Fruit fly (Drosophila melanogaster) whole organism, embryonic: Measurements from ENCODE around the gene pigs.

Experiments
- CG10462 ChIP-seq: fragments of 200-800 bp; sonication (Bioruptor generic); optimal IDR thresholded peaks from 2 replicates; lab custom pipeline; 2016; ENCODE audit warnings: missing biosample characterization, missing genetic modification characterization
- CG11723 ChIP-seq: fragments of 200-800 bp; sonication (Bioruptor generic); optimal IDR thresholded peaks from 2 replicates; lab custom pipeline; 2017; ENCODE audit warnings: missing biosample characterization, mild to moderate bottlenecking, missing genetic modification characterization
- CG12155 ChIP-seq: fragments of 200-800 bp; sonication (Bioruptor generic); optimal IDR thresholded peaks from 3 replicates; lab custom pipeline; 2016; ENCODE audit warnings: missing biosample characterization, missing genetic modification characterization
- CG1233 ChIP-seq: fragments of 200-800 bp; sonication (Bioruptor generic); optimal IDR thresholded peaks from 4 replicates; lab custom pipeline; 2018; ENCODE audit warnings: missing biosample characterization, mild to moderate bottlenecking, missing genetic modification characterization
- CG12659 ChIP-seq: fragments of 200-800 bp; sonication (Bioruptor generic); optimal IDR thresholded peaks from 3 replicates; lab custom pipeline; 2017; ENCODE audit warnings: mild to moderate bottlenecking, missing biosample characterization, missing genetic modification reagents, missing genetic modification characterization
- CG13287 ChIP-seq: fragments of 200-800 bp; sonication (Bioruptor generic); IDR thresholded peaks from 2 replicates; pipeline ENCODE4 v1.3.6; 2022; ENCODE audit warnings: missing biosample characterization, missing genetic modification characterization; ENCODE audit not compliant: partially characterized antibody
- CG17568 ChIP-seq: fragments of 200-800 bp; sonication (Bioruptor generic); optimal IDR thresholded peaks from 2 replicates; lab custom pipeline; 2018; ENCODE audit warnings: missing biosample characterization, mild to moderate bottlenecking, missing genetic modification characterization, moderate library complexity
- CG18476 ChIP-seq: fragments of 200-800 bp; sonication (Bioruptor generic); optimal IDR thresholded peaks from 2 replicates; lab custom pipeline; 2016; ENCODE audit warnings: missing biosample characterization, mild to moderate bottlenecking, missing genetic modification characterization
- CG2120 ChIP-seq: fragments of 200-800 bp; sonication (Bioruptor generic); optimal IDR thresholded peaks from 3 replicates; lab custom pipeline; 2016; ENCODE audit warnings: missing biosample characterization, missing genetic modification characterization
- CG32772 ChIP-seq: fragments of 200-800 bp; sonication (Bioruptor generic); IDR thresholded peaks from 2 replicates; pipeline ENCODE4 v1.3.6; 2022; ENCODE audit warnings: missing biosample characterization, missing genetic modification characterization
- CG3838 ChIP-seq: fragments of 200-800 bp; sonication (Bioruptor generic); optimal IDR thresholded peaks from 3 replicates; lab custom pipeline; 2016; ENCODE audit warnings: missing biosample characterization, missing genetic modification characterization
- CG4328 ChIP-seq: fragments of 200-800 bp; sonication (Bioruptor generic); optimal IDR thresholded peaks from 3 replicates; lab custom pipeline; 2017; ENCODE audit warnings: missing biosample characterization, missing genetic modification reagents, missing genetic modification characterization
- CG43689 ChIP-seq: fragments of 200-800 bp; sonication (Bioruptor generic); IDR thresholded peaks from 2 replicates; pipeline ENCODE4 v1.3.6; 2022; ENCODE audit warnings: missing biosample characterization, missing genetic modification characterization
- CG4617 ChIP-seq: fragments of 200-800 bp; sonication (Bioruptor generic); optimal IDR thresholded peaks from 3 replicates; lab custom pipeline; 2016; ENCODE audit warnings: missing biosample characterization, missing genetic modification characterization, borderline replicate concordance
- CG5180 ChIP-seq: fragments of 200-800 bp; sonication (Bioruptor generic); optimal IDR thresholded peaks from 3 replicates; lab custom pipeline; 2017; ENCODE audit warnings: missing biosample characterization, missing genetic modification characterization, mild to moderate bottlenecking, moderate library complexity, missing genetic modification reagents
- CG6765 ChIP-seq: fragments of 200-800 bp; sonication (Bioruptor generic); optimal IDR thresholded peaks from 3 replicates; lab custom pipeline; 2017; ENCODE audit warnings: missing biosample characterization, mild to moderate bottlenecking, missing genetic modification characterization
- CG6854 ChIP-seq: fragments of 200-800 bp; sonication (Bioruptor generic); optimal IDR thresholded peaks from 3 replicates; lab custom pipeline; 2017; ENCODE audit warnings: missing biosample characterization, mild to moderate bottlenecking, missing genetic modification characterization
- CG7271 ChIP-seq: fragments of 200-800 bp; sonication (Bioruptor generic); optimal IDR thresholded peaks from 2 replicates; lab custom pipeline; 2018; ENCODE audit warnings: missing biosample characterization, mild to moderate bottlenecking, missing genetic modification characterization, moderate library complexity
- CG7357 ChIP-seq: fragments of 200-800 bp; sonication (Bioruptor generic); IDR thresholded peaks from 3 replicates; pipeline ENCODE4 v1.3.6; 2022; ENCODE audit warnings: missing biosample characterization, missing genetic modification characterization
- CG9437 ChIP-seq: fragments of 200-800 bp; sonication (Bioruptor generic); optimal IDR thresholded peaks from 2 replicates; lab custom pipeline; 2018; ENCODE audit warnings: missing biosample characterization, mild to moderate bottlenecking, missing genetic modification characterization
- CG9817 ChIP-seq: fragments of 200-800 bp; sonication (Bioruptor generic); optimal IDR thresholded peaks from 2 replicates; lab custom pipeline; 2018; ENCODE audit warnings: missing biosample characterization, mild to moderate bottlenecking, missing genetic modification characterization, moderate library complexity
- Dbx ChIP-seq: fragments of 200-800 bp; sonication (Bioruptor generic); IDR thresholded peaks from 3 replicates; pipeline ENCODE4 v1.3.6; 2022; ENCODE audit warnings: missing biosample characterization, missing genetic modification characterization
- Eip74EF ChIP-seq, 2 experiments: fragments of 200-800 bp in 1 of 2; fragments of >200 bp in 1 of 2; sonication (Bioruptor generic) in 1 of 2; optimal IDR thresholded peaks; 2 replicates each; lab custom pipeline; 2017 to 2019; ENCODE audit warnings: missing biosample characterization in 2 of 2, missing genetic modification characterization in 2 of 2, mild to moderate bottlenecking in 1 of 2, moderate library complexity in 1 of 2
- Ets65A ChIP-seq: fragments of 200-800 bp; sonication (Bioruptor generic); peaks from one replicate; lab custom pipeline; 2016; ENCODE audit warnings: missing biosample characterization, missing genetic modification characterization
- Hmx ChIP-seq: fragments of 200-800 bp; sonication (Bioruptor generic); optimal IDR thresholded peaks from 2 replicates; lab custom pipeline; 2016; ENCODE audit warnings: missing biosample characterization, missing genetic modification characterization
- Lhr ChIP-seq: fragments of 200-800 bp; sonication (Bioruptor generic); optimal IDR thresholded peaks from 3 replicates; lab custom pipeline; 2017; ENCODE audit warnings: mild to moderate bottlenecking, missing biosample characterization, missing genetic modification reagents, missing genetic modification characterization
- MESR4 ChIP-seq: fragments of 200-800 bp; sonication (Bioruptor generic); optimal IDR thresholded peaks from 2 replicates; lab custom pipeline; 2018; ENCODE audit warnings: missing biosample characterization, mild to moderate bottlenecking, missing genetic modification characterization, moderate library complexity
- Nf-YC ChIP-seq: fragments of 200-800 bp; optimal IDR thresholded peaks from 3 replicates; lab custom pipeline; 2019; ENCODE audit warnings: missing biosample characterization, mild to moderate bottlenecking, missing genetic modification characterization, moderate library complexity
- Side ChIP-seq: fragments of 200-800 bp; sonication (Bioruptor generic); optimal IDR thresholded peaks from 2 replicates; lab custom pipeline; 2016; ENCODE audit warnings: missing biosample characterization, missing genetic modification characterization
- Taf1 ChIP-seq: fragments of 200-800 bp; sonication (Bioruptor generic); IDR thresholded peaks from 2 replicates; pipeline ENCODE4 v1.3.6; 2022; ENCODE audit warnings: missing biosample characterization, missing genetic modification characterization
- Trl ChIP-seq, 3 experiments: fragments of >200 bp in 2 of 3; fragments of 200-800 bp in 1 of 3; sonication (Bioruptor generic) in 1 of 3; optimal IDR thresholded peaks; 2 replicates in 1 of 3; 3 replicates in 2 of 3; lab custom pipeline; 2016 to 2017; ENCODE audit warnings: missing biosample characterization in 1 of 3, missing genetic modification characterization in 1 of 3
- Usf ChIP-seq: fragments of 200-800 bp; sonication (Bioruptor generic); optimal IDR thresholded peaks from 2 replicates; lab custom pipeline; 2017; ENCODE audit warnings: missing genotype, missing biosample characterization, missing genetic modification characterization
- ab ChIP-seq: fragments of 200-800 bp; sonication (Bioruptor generic); optimal IDR thresholded peaks from 2 replicates; lab custom pipeline; 2016; ENCODE audit warnings: missing biosample characterization, missing genetic modification characterization
- eve ChIP-seq, 2 experiments: fragments of >200 bp; optimal IDR thresholded peaks; 2 replicates each; lab custom pipeline; 2017; ENCODE audit warnings: missing biosample characterization in 2 of 2, missing genetic modification characterization in 2 of 2
- fd102C ChIP-seq: fragments of 200-800 bp; sonication (Bioruptor generic); optimal IDR thresholded peaks from 2 replicates; lab custom pipeline; 2018; ENCODE audit warnings: missing biosample characterization, mild to moderate bottlenecking, missing genetic modification characterization, moderate library complexity
- fd3F ChIP-seq: fragments of 200-800 bp; sonication (Bioruptor generic); optimal IDR thresholded peaks from 2 replicates; lab custom pipeline; 2018; ENCODE audit warnings: missing biosample characterization, mild to moderate bottlenecking, missing genetic modification characterization, moderate library complexity
- gce ChIP-seq: fragments of 200-800 bp; sonication (Bioruptor generic); IDR thresholded peaks from 3 replicates; pipeline ENCODE4 v1.3.6; 2022; ENCODE audit warnings: missing biosample characterization, missing genetic modification characterization
- gsb-n ChIP-seq: fragments of 200-800 bp; sonication (Bioruptor generic); optimal IDR thresholded peaks from 3 replicates; lab custom pipeline; 2018; ENCODE audit warnings: missing biosample characterization, mild to moderate bottlenecking, missing genetic modification characterization
- her ChIP-seq: fragments of 200-800 bp; sonication (Bioruptor generic); optimal IDR thresholded peaks from 2 replicates; lab custom pipeline; 2016; ENCODE audit warnings: missing biosample characterization, missing genetic modification characterization
- kay ChIP-seq: fragments of 200-800 bp; sonication (Bioruptor generic); optimal IDR thresholded peaks from 2 replicates; lab custom pipeline; 2016; ENCODE audit warnings: missing biosample characterization, missing genetic modification characterization
- nmo ChIP-seq: fragments of 200-800 bp; sonication (Bioruptor generic); optimal IDR thresholded peaks from 2 replicates; lab custom pipeline; 2018; ENCODE audit warnings: missing biosample characterization, mild to moderate bottlenecking, missing genetic modification characterization, moderate library complexity
- peb ChIP-seq: fragments of 200-800 bp; sonication (Bioruptor generic); IDR thresholded peaks from 2 replicates; pipeline ENCODE4 v1.3.6; 2022; ENCODE audit warnings: missing biosample characterization, missing genetic modification characterization
- pzg ChIP-seq: fragments of 200-800 bp; sonication (Bioruptor generic); optimal IDR thresholded peaks from 3 replicates; lab custom pipeline; 2018; ENCODE audit warnings: missing biosample characterization, mild to moderate bottlenecking, missing genetic modification characterization, moderate library complexity
- ro ChIP-seq: fragments of 200-800 bp; sonication (Bioruptor generic); IDR thresholded peaks from 2 replicates; pipeline ENCODE4 v1.3.6; 2022; ENCODE audit warnings: missing biosample characterization, missing genetic modification characterization
- sima ChIP-seq: fragments of 200-800 bp; sonication (Bioruptor generic); optimal IDR thresholded peaks from 2 replicates; lab custom pipeline; 2016; ENCODE audit warnings: missing biosample characterization, missing genetic modification characterization
- sqz ChIP-seq: fragments of 200-800 bp; sonication (Bioruptor generic); optimal IDR thresholded peaks from 3 replicates; lab custom pipeline; 2018; ENCODE audit warnings: missing biosample characterization, mild to moderate bottlenecking, missing genetic modification characterization
- sr ChIP-seq: fragments of 200-800 bp; sonication (Bioruptor generic); IDR thresholded peaks from 3 replicates; pipeline ENCODE4 v1.3.6; 2022; ENCODE audit warnings: missing biosample characterization, missing genetic modification characterization
- toy ChIP-seq: fragments of 200-800 bp; sonication (Bioruptor generic); IDR thresholded peaks from 2 replicates; pipeline ENCODE4 v1.3.6; 2022; ENCODE audit warnings: missing biosample characterization, missing genetic modification characterization
- vvl ChIP-seq: fragments of 200-800 bp; sonication (Bioruptor generic); IDR thresholded peaks from 2 replicates; pipeline ENCODE4 v1.3.6; 2022; ENCODE audit warnings: missing biosample characterization, missing genetic modification characterization

The pigs gene

DNA sequence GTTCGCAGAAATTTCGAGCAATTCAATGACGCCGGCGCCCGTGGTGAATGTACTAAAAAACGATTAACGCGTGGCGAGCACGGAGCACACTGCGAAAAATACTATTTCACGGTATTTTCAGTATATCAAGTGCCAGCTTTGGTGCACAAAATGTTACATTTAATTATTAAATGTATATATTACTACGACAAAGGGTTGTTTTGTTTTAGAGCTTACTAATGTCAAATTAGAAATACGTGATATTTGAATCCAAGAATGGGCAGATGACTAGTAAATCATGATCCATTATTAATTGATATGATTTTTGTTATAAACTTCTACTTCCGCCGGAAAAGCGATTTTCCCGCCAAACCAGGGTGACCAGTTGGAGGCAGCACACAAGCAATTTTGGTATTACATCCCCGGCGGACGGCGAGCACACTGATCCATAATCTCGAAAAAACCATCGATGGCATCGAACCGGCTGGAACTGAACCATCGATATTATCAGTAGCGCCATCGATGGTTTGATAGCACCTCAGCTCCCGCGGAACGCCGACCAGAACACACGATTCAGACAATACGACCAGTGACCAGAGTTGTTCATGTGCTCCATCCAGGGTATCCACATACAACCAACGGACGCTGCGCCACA is 54.5 kb downstream of the pigs start, which contains the start of the genes CG3226 and Cdc7 (continued):
- TF ChIP-seq Trl (optimal IDR thresholded peaks at IDR 0.05; lab: Kevin White, UChicago), result no peak
- peak; percentile 35 for TF ChIP-seq Trl (GFP tag; optimal IDR thresholded peaks at IDR 0.05; lab: Kevin White, UChicago)
- no peak for TF ChIP-seq sima (GFP tag; lab: Kevin White, UChicago)
- TF ChIP-seq CG6765 (GFP tag; lab: Kevin White, UChicago), result peak; percentile 92
- TF ChIP-seq Side, result peak; percentile 56
- peak; percentile 72; the same call in 2 of the 3 replicates for TF ChIP-seq Dbx (GFP tag; lab: Robert Waterston, UW)
- 0 out of 3 replicates have a peak, but pooled peaks have one; percentile 35 for TF ChIP-seq gce
- peak; percentile 70 for TF ChIP-seq CG1233 (GFP tag; lab: Kevin White, UChicago)
- TF ChIP-seq Usf (GFP tag; lab: Kevin White, UChicago), result peak; percentile 48
- peak; percentile 32; the same call in 1 of the 2 replicates for TF ChIP-seq CG43689 (GFP tag; lab: Robert Waterston, UW)
- peak; percentile 78 for TF ChIP-seq vvl
- TF ChIP-seq Lhr (GFP tag; lab: Kevin White, UChicago), result peak; percentile 75
- peak; percentile 72 for TF ChIP-seq nmo
- no peak for TF ChIP-seq CG10462
- TF ChIP-seq CG12659, result peak; percentile 94
- no peak for TF ChIP-seq ro (GFP tag; lab: Robert Waterston, UW)
- peak; percentile 16 for TF ChIP-seq CG18476
- TF ChIP-seq CG3838 (GFP tag; lab: Kevin White, UChicago), result peak; percentile 35
- no peak for TF ChIP-seq ab (GFP tag; lab: Kevin White, UChicago)
- TF ChIP-seq sqz (GFP tag; lab: Kevin White, UChicago), result peak; percentile 72
- TF ChIP-seq CG12155 (GFP tag; lab: Kevin White, UChicago), result peak; percentile 27
- TF ChIP-seq Eip74EF (GFP tag; optimal IDR thresholded peaks at IDR 0.05; lab: Kevin White, UChicago), result peak in 1 of 2 experiments; percentile 62
- TF ChIP-seq fd3F (GFP tag; lab: Kevin White, UChicago), result peak; percentile 57
- no peak for TF ChIP-seq her (GFP tag; lab: Kevin White, UChicago)
- peak; percentile 81 for TF ChIP-seq CG4328 (GFP tag; lab: Kevin White, UChicago)
- no peak for TF ChIP-seq CG32772 (GFP tag; lab: Robert Waterston, UW)
- peak; percentile 42 for TF ChIP-seq CG2120 (GFP tag; lab: Kevin White, UChicago)
- TF ChIP-seq CG7357 (GFP tag; lab: Robert Waterston, UW), result no peak
- peak; percentile 69 for TF ChIP-seq CG9437 (GFP tag; lab: Kevin White, UChicago)
- TF ChIP-seq pzg (GFP tag; lab: Kevin White, UChicago), result peak; percentile 81
- peak; percentile 76 for TF ChIP-seq CG5180
- peak; percentile 72 for TF ChIP-seq Nf-YC
- peak; percentile 21 for TF ChIP-seq CG4617 (GFP tag; lab: Kevin White, UChicago)
- peak; percentile 19; the same call in 1 of the 3 replicates for TF ChIP-seq sr (GFP tag; lab: Robert Waterston, UW)
- peak; percentile 73 for TF ChIP-seq MESR4 (GFP tag; lab: Kevin White, UChicago)
- no peak for TF ChIP-seq toy (GFP tag; lab: Robert Waterston, UW)
- no peak for TF ChIP-seq kay
- no peak for TF ChIP-seq fd102C (GFP tag; lab: Kevin White, UChicago)
- peak; percentile 64 for TF ChIP-seq CG9817 (tag; lab: Kevin White, UChicago)
- no peak for TF ChIP-seq Hmx (GFP tag; lab: Kevin White, UChicago)
- TF ChIP-seq CG17568, result peak; percentile 66
- TF ChIP-seq peb (GFP tag; lab: Robert Waterston, UW), result no peak
- peak; percentile 76 for TF ChIP-seq CG13287 (GFP tag; lab: Robert Waterston, UW)
- peak; percentile 93 for TF ChIP-seq Ets65A (GFP tag; lab: Kevin White, UChicago)
- peak; percentile 59 for TF ChIP-seq gsb-n (tag; lab: Kevin White, UChicago)
- TF ChIP-seq CG11723 (GFP tag; lab: Kevin White, UChicago), result peak; percentile 52
- no peak for TF ChIP-seq eve (GFP tag; optimal IDR thresholded peaks at IDR 0.05; lab: Kevin White, UChicago)
- no peak for TF ChIP-seq Taf1 (GFP tag; lab: Robert Waterston, UW)
- TF ChIP-seq CG6854, result peak; percentile 75
- TF ChIP-seq CG7271 (tag; lab: Kevin White, UChicago), result peak; percentile 81
